Fruit fly (Drosophila melanogaster): ENCODE results near the gene CG32816.

DNA sequence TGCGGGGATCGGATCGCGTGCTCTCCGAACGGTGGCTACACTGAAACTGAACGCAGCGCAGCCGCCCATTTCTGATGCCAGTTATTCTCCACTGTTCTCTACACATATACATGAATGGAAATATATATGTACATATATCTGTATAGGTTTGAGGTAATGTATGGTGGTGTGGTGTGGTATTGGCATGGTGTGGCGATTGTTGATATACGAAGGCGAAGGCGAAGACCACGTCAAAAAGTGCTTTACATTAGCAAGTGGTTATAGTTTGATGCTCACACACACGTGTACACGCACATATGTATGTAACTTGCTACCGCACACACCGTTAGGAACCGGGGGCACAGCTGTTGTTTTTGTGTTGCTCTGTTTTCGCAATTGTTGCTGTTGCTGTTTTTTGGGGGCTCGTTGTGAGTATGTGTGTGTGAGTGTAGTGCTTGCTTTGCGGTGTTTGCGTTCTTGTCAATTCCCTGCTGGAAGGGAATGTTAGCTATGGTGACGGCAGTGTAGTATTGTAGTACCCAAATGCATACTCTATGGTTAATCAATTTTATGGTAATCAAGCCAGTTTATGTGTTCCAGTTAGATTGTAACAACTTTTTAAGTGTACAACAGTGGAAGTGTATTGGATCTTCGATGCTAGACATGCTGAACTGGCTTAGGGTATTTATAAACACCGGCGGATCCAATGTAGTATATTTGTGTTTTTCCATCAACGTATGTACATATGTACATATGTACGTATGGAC lies 23.1 kb upstream of the CG32816 start, which contains the start of gene CG17896:
- TF ChIP-seq CG6792 (GFP tag; optimal IDR thresholded peaks at IDR 0.05), result peak; percentile 98
- peak; percentile 95 for TF ChIP-seq CG8319 (GFP tag; optimal IDR thresholded peaks at IDR 0.05)
- peak; percentile 98 for TF ChIP-seq svp (GFP tag)
- peak; percentile 98 for TF ChIP-seq Lpt (GFP tag; optimal IDR thresholded peaks at IDR 0.05)
- peak; percentile 97 for TF ChIP-seq dac (GFP tag; optimal IDR thresholded peaks at IDR 0.05)

Data from whole organism, prepupa.